Fruit fly (Drosophila melanogaster) whole organism, embryonic: Measurements from ENCODE around the gene CG13949.

Source experiments
- BtbVII ChIP-seq: fragments of 200-800 bp; sonication (Bioruptor generic); optimal IDR thresholded peaks from 3 replicates; lab custom pipeline; 2017; ENCODE audit warnings: missing biosample characterization, mild to moderate bottlenecking, missing genetic modification characterization
- CG10462 ChIP-seq: fragments of 200-800 bp; sonication (Bioruptor generic); optimal IDR thresholded peaks from 2 replicates; lab custom pipeline; 2016; ENCODE audit warnings: missing biosample characterization, missing genetic modification characterization
- CG10654 ChIP-seq: fragments of 200-800 bp; sonication (Bioruptor generic); optimal IDR thresholded peaks from 2 replicates; lab custom pipeline; 2016; ENCODE audit warnings: missing biosample characterization, missing genetic modification characterization
- CG12071 ChIP-seq: fragments of 200-800 bp; sonication (Bioruptor generic); optimal IDR thresholded peaks from 3 replicates; lab custom pipeline; 2018; ENCODE audit warnings: missing biosample characterization, mild to moderate bottlenecking, missing genetic modification characterization
- CG14014 ChIP-seq: fragments of 200-800 bp; sonication (Bioruptor generic); IDR thresholded peaks from 2 replicates; pipeline ENCODE4 v1.3.6; 2022; ENCODE audit warnings: missing biosample characterization, missing genetic modification characterization
- CG14050 ChIP-seq: fragments of 200-800 bp; sonication (Bioruptor generic); IDR thresholded peaks from 3 replicates; pipeline ENCODE4 v1.3.6; 2022; ENCODE audit warnings: missing biosample characterization, missing genetic modification characterization
- CG18476 ChIP-seq: fragments of 200-800 bp; sonication (Bioruptor generic); optimal IDR thresholded peaks from 2 replicates; lab custom pipeline; 2016; ENCODE audit warnings: missing biosample characterization, mild to moderate bottlenecking, missing genetic modification characterization
- CG18599 ChIP-seq: fragments of 200-800 bp; sonication (Bioruptor generic); optimal IDR thresholded peaks from 3 replicates; lab custom pipeline; 2017; ENCODE audit warnings: missing biosample characterization, missing genetic modification characterization, mild to moderate bottlenecking, moderate library complexity, missing genetic modification reagents
- CG3065 ChIP-seq: fragments of 200-800 bp; sonication (Bioruptor generic); optimal IDR thresholded peaks from 2 replicates; lab custom pipeline; 2016; ENCODE audit warnings: missing biosample characterization, missing genetic modification characterization
- CG34376 ChIP-seq: fragments of 200-800 bp; sonication (Bioruptor generic); optimal IDR thresholded peaks from 2 replicates; lab custom pipeline; 2018; ENCODE audit warnings: missing biosample characterization, mild to moderate bottlenecking, missing genetic modification characterization
- CG3726 ChIP-seq: fragments of 200-800 bp; sonication (Bioruptor generic); IDR thresholded peaks from 3 replicates; pipeline ENCODE4, ENCODE4 v1.3.6; 2022; ENCODE audit warnings: missing biosample characterization, missing genetic modification characterization
- CG4282 ChIP-seq: fragments of 200-800 bp; sonication (Bioruptor generic); optimal IDR thresholded peaks from 2 replicates; lab custom pipeline; 2016; ENCODE audit warnings: missing biosample characterization, missing genetic modification characterization
- CG5180 ChIP-seq: fragments of 200-800 bp; sonication (Bioruptor generic); optimal IDR thresholded peaks from 3 replicates; lab custom pipeline; 2017; ENCODE audit warnings: missing biosample characterization, missing genetic modification characterization, mild to moderate bottlenecking, moderate library complexity, missing genetic modification reagents
- CG6791 ChIP-seq: fragments of 200-800 bp; sonication (Bioruptor generic); IDR thresholded peaks from 3 replicates; pipeline ENCODE4 v1.3.6; 2022; ENCODE audit warnings: missing biosample characterization, missing genetic modification characterization; ENCODE audit not compliant: partially characterized antibody
- CG7372 ChIP-seq: fragments of 200-800 bp; sonication (Bioruptor generic); IDR thresholded peaks from 2 replicates; pipeline ENCODE4 v1.3.6; 2022; ENCODE audit warnings: missing biosample characterization, missing genetic modification characterization
- CG9727 ChIP-seq: fragments of 200-800 bp; sonication (Bioruptor generic); optimal IDR thresholded peaks from 3 replicates; lab custom pipeline; 2017; ENCODE audit warnings: missing biosample characterization, mild to moderate bottlenecking, missing genetic modification characterization
- CG9876 ChIP-seq: fragments of 200-800 bp; sonication (Bioruptor generic); optimal IDR thresholded peaks from 2 replicates; lab custom pipeline; 2016; ENCODE audit warnings: missing biosample characterization, missing genetic modification characterization
- CG9932 ChIP-seq: fragments of 200-800 bp; sonication (Bioruptor generic); IDR thresholded peaks from 2 replicates; pipeline ENCODE4 v1.3.6; 2022; ENCODE audit warnings: missing biosample characterization, missing genetic modification characterization
- Dek ChIP-seq: fragments of 200-800 bp; sonication (Bioruptor generic); optimal IDR thresholded peaks from 3 replicates; lab custom pipeline; 2019; ENCODE audit warnings: missing biosample characterization, mild to moderate bottlenecking, missing genetic modification characterization, moderate library complexity
- E2f2 ChIP-seq: fragments of 200-800 bp; sonication (Bioruptor generic); IDR thresholded peaks from 2 replicates; pipeline ENCODE4 v1.3.6; 2022; ENCODE audit warnings: missing biosample characterization, missing genetic modification characterization
- Jarid2 ChIP-seq: fragments of 200-800 bp; sonication (Bioruptor generic); optimal IDR thresholded peaks from 3 replicates; lab custom pipeline; 2017; ENCODE audit warnings: mild to moderate bottlenecking, missing biosample characterization, missing genetic modification reagents, missing genetic modification characterization
- Meics ChIP-seq: fragments of 200-800 bp; sonication (Bioruptor generic); optimal IDR thresholded peaks from 2 replicates; lab custom pipeline; 2017; ENCODE audit warnings: missing biosample characterization, mild to moderate bottlenecking, missing genetic modification characterization
- NK7.1 ChIP-seq: fragments of 200-800 bp; sonication (Bioruptor generic); optimal IDR thresholded peaks from 3 replicates; lab custom pipeline; 2016; ENCODE audit warnings: missing biosample characterization, missing genetic modification characterization
- Nf-YC ChIP-seq: fragments of 200-800 bp; optimal IDR thresholded peaks from 3 replicates; lab custom pipeline; 2019; ENCODE audit warnings: missing biosample characterization, mild to moderate bottlenecking, missing genetic modification characterization, moderate library complexity
- Pdp1 ChIP-seq, 2 experiments: fragments of 200-800 bp; sonication (Bioruptor generic); optimal IDR thresholded peaks; 3 replicates each; lab custom pipeline; 2016; ENCODE audit warnings: missing biosample characterization in 2 of 2, missing genetic modification characterization in 2 of 2, mild to moderate bottlenecking in 1 of 2, moderate library complexity in 1 of 2
- Ravus ChIP-seq: fragments of 200-800 bp; sonication (Bioruptor generic); IDR thresholded peaks from 2 replicates; pipeline ENCODE4 v1.3.6; 2022; ENCODE audit warnings: missing biosample characterization, missing genetic modification characterization
- Scr ChIP-seq: fragments of 200-800 bp; sonication (Bioruptor generic); IDR thresholded peaks from 2 replicates; pipeline ENCODE4 v1.3.6; 2022; ENCODE audit warnings: missing biosample characterization, missing genetic modification characterization; ENCODE audit not compliant: partially characterized antibody
- Sry-δ ChIP-seq: fragments of 200-800 bp; sonication (Bioruptor generic); optimal IDR thresholded peaks from 2 replicates; lab custom pipeline; 2016; ENCODE audit warnings: missing biosample characterization, missing genetic modification characterization
- Taf1 ChIP-seq: fragments of 200-800 bp; sonication (Bioruptor generic); IDR thresholded peaks from 2 replicates; pipeline ENCODE4 v1.3.6; 2022; ENCODE audit warnings: missing biosample characterization, missing genetic modification characterization
- ac ChIP-seq: fragments of 200-800 bp; sonication (Bioruptor generic); optimal IDR thresholded peaks from 3 replicates; lab custom pipeline; 2017; ENCODE audit warnings: missing biosample characterization, mild to moderate bottlenecking, missing genetic modification characterization
- amos ChIP-seq: fragments of 200-800 bp; sonication (Bioruptor generic); IDR thresholded peaks from 2 replicates; pipeline ENCODE4 v1.3.6; 2022; ENCODE audit warnings: missing biosample characterization, missing genetic modification characterization; ENCODE audit not compliant: partially characterized antibody
- dimm ChIP-seq: fragments of 200-800 bp; sonication (Bioruptor generic); IDR thresholded peaks from 2 replicates; pipeline ENCODE4 v1.3.6; 2022; ENCODE audit warnings: missing biosample characterization, missing genetic modification characterization
- dysf ChIP-seq: fragments of 200-800 bp; sonication (Bioruptor generic); IDR thresholded peaks from 3 replicates; pipeline ENCODE4 v1.3.6; 2022; ENCODE audit warnings: missing biosample characterization, missing genetic modification characterization
- exex ChIP-seq: fragments of 200-800 bp; sonication (Bioruptor generic); optimal IDR thresholded peaks from 4 replicates; lab custom pipeline; 2018; ENCODE audit warnings: missing biosample characterization, mild to moderate bottlenecking, missing genetic modification characterization, moderate library complexity
- fd96Cb ChIP-seq: fragments of 200-800 bp; sonication (Bioruptor generic); optimal IDR thresholded peaks from 2 replicates; lab custom pipeline; 2018; ENCODE audit warnings: missing biosample characterization, mild to moderate bottlenecking, missing genetic modification characterization, moderate library complexity
- insv ChIP-seq, 2 experiments: fragments of 200-800 bp; sonication (Bioruptor generic); optimal IDR thresholded peaks; 3 replicates each; lab custom pipeline; 2016 to 2018; ENCODE audit warnings: missing biosample characterization in 2 of 2, missing genetic modification characterization in 2 of 2
- kah ChIP-seq: fragments of 200-800 bp; sonication (Bioruptor generic); optimal IDR thresholded peaks from 2 replicates; lab custom pipeline; 2018; ENCODE audit warnings: missing biosample characterization, mild to moderate bottlenecking, missing genetic modification characterization
- kni ChIP-seq: fragments of 200-800 bp; sonication (Bioruptor generic); optimal IDR thresholded peaks from 3 replicates; lab custom pipeline; 2017; ENCODE audit warnings: mild to moderate bottlenecking, missing biosample characterization, missing genetic modification reagents, missing genetic modification characterization
- lilli ChIP-seq: fragments of 200-800 bp; sonication (Bioruptor generic); optimal IDR thresholded peaks from 3 replicates; lab custom pipeline; 2016; ENCODE audit warnings: missing biosample characterization, missing genetic modification characterization
- nmo ChIP-seq: fragments of 200-800 bp; sonication (Bioruptor generic); optimal IDR thresholded peaks from 2 replicates; lab custom pipeline; 2018; ENCODE audit warnings: missing biosample characterization, mild to moderate bottlenecking, missing genetic modification characterization, moderate library complexity
- nom ChIP-seq: fragments of 200-800 bp; sonication (Bioruptor generic); optimal IDR thresholded peaks from 2 replicates; lab custom pipeline; 2017; ENCODE audit warnings: missing biosample characterization, missing genetic modification characterization, mild to moderate bottlenecking, moderate library complexity, missing genetic modification reagents
- otp ChIP-seq: fragments of 200-800 bp; sonication (Bioruptor generic); IDR thresholded peaks from 3 replicates; pipeline ENCODE4, ENCODE4 v1.3.6; 2022; ENCODE audit warnings: missing biosample characterization, missing genetic modification characterization
- pan ChIP-seq, 4 experiments: fragments of >200 bp in 3 of 4; fragments of 200-800 bp in 1 of 4; sonication (Bioruptor generic) in 1 of 4; optimal IDR thresholded peaks in 3 of 4; IDR thresholded peaks in 1 of 4; 2 replicates each; pipeline versions ENCODE4 v1.3.6 to Lab custom; 2017 to 2022; ENCODE audit warnings: missing biosample characterization in 2 of 4, missing genetic modification characterization in 2 of 4, mixed read lengths in 1 of 4
- scrt ChIP-seq: fragments of 200-800 bp; sonication (Bioruptor generic); optimal IDR thresholded peaks from 2 replicates; lab custom pipeline; 2018; ENCODE audit warnings: missing biosample characterization, mild to moderate bottlenecking, missing genetic modification characterization, moderate library complexity
- sens ChIP-seq: fragments of 200-800 bp; sonication (Bioruptor generic); peaks from one replicate; lab custom pipeline; 2016; ENCODE audit warnings: missing biosample characterization, missing genetic modification characterization
- sim ChIP-seq: fragments of 200-800 bp; sonication (Bioruptor generic); IDR thresholded peaks from 2 replicates; pipeline ENCODE4 v1.3.6; 2022; ENCODE audit warnings: missing biosample characterization, missing genetic modification characterization
- slbo ChIP-seq: fragments of 200-800 bp; sonication (Bioruptor generic); IDR thresholded peaks from 2 replicates; pipeline ENCODE4 v1.3.6; 2022; ENCODE audit warnings: missing biosample characterization, missing genetic modification characterization
- zf30C ChIP-seq: fragments of 200-800 bp; sonication (Bioruptor generic); optimal IDR thresholded peaks from 3 replicates; lab custom pipeline; 2018; ENCODE audit warnings: missing biosample characterization, mild to moderate bottlenecking, missing genetic modification characterization

CG13949 gene

dm6 chr2L:867899-868605 lies 12.9 kb downstream of the CG13949 start, which contains the start of gene aru (continued):
- TF ChIP-seq CG14014 (GFP tag; lab: Robert Waterston, UW) = peak; percentile 16; the same call in 1 of the 2 replicates
- no peak for TF ChIP-seq Taf1 (GFP tag; lab: Robert Waterston, UW)
- TF ChIP-seq CG7372 (GFP tag; lab: Robert Waterston, UW) = no peak
- TF ChIP-seq zf30C (GFP tag; lab: Kevin White, UChicago) = no peak
- TF ChIP-seq Pdp1 (GFP tag; optimal IDR thresholded peaks at IDR 0.05; lab: Kevin White, UChicago) = peak in 1 of 2 experiments; percentile 23
- TF ChIP-seq CG18476 (GFP tag; lab: Kevin White, UChicago) = no peak
- TF ChIP-seq exex (tag; lab: Kevin White, UChicago) = no peak
- no peak for TF ChIP-seq CG14050 (GFP tag; lab: Robert Waterston, UW)
- TF ChIP-seq NK7.1 = no peak
- peak; percentile 23 for TF ChIP-seq fd96Cb (tag; lab: Kevin White, UChicago)
- TF ChIP-seq sim (GFP tag; lab: Robert Waterston, UW) = no peak
- TF ChIP-seq E2f2 (GFP tag; lab: Robert Waterston, UW) = peak; percentile 29; the same call in 1 of the 2 replicates
- TF ChIP-seq CG5180 (GFP tag; lab: Kevin White, UChicago) = peak; percentile 26
- no peak for TF ChIP-seq CG3065 (GFP tag; lab: Kevin White, UChicago)
- no peak for TF ChIP-seq Sry-δ (GFP tag; lab: Kevin White, UChicago)
- no peak for TF ChIP-seq slbo (GFP tag; lab: Robert Waterston, UW)
- TF ChIP-seq CG9876 = no peak
- TF ChIP-seq CG10654 (GFP tag; lab: Kevin White, UChicago) = peak; percentile 14
- TF ChIP-seq CG4282 (GFP tag; lab: Kevin White, UChicago) = no peak
- TF ChIP-seq kah (GFP tag; lab: Kevin White, UChicago) = peak; percentile 83
- TF ChIP-seq scrt (GFP tag; lab: Kevin White, UChicago) = peak; percentile 63
- no peak for TF ChIP-seq dimm (GFP tag; lab: Robert Waterston, UW)
- TF ChIP-seq Nf-YC (tag; lab: Kevin White, UChicago) = peak; percentile 27
- TF ChIP-seq nom (GFP tag; lab: Kevin White, UChicago) = peak; percentile 64
- peak in 1 of 2 experiments; percentile 4 for TF ChIP-seq insv (GFP tag; optimal IDR thresholded peaks at IDR 0.05; lab: Kevin White, UChicago)
- no peak for TF ChIP-seq nmo (GFP tag; lab: Kevin White, UChicago)
- peak; percentile 14 for TF ChIP-seq CG9727 (GFP tag; lab: Kevin White, UChicago)
- TF ChIP-seq CG12071 (GFP tag; lab: Kevin White, UChicago) = peak; percentile 0
- no peak for TF ChIP-seq CG9932 (GFP tag; lab: Robert Waterston, UW)
- TF ChIP-seq CG18599 (GFP tag; lab: Kevin White, UChicago) = peak; percentile 17
- TF ChIP-seq CG6791 (GFP tag; lab: Robert Waterston, UW) = no peak
- TF ChIP-seq Jarid2 = peak; percentile 68
- 0 out of 3 replicates have a peak, but pooled peaks have one; percentile 16 for TF ChIP-seq otp
- TF ChIP-seq Dek = no peak
- TF ChIP-seq Meics (GFP tag; lab: Kevin White, UChicago) = peak; percentile 39
- TF ChIP-seq sens (GFP tag; lab: Kevin White, UChicago) = peak; percentile 70
- no peak for TF ChIP-seq amos (GFP tag; lab: Robert Waterston, UW)
- peak; percentile 25; the same call in 1 of the 2 replicates for TF ChIP-seq Scr (GFP tag; lab: Robert Waterston, UW)
- no peak for TF ChIP-seq CG10462
- no peak for TF ChIP-seq pan (optimal IDR thresholded peaks at IDR 0.05; lab: Kevin White, UChicago)
- no peak for TF ChIP-seq pan (GFP tag; optimal IDR thresholded peaks at IDR 0.05 in 1 of 2, IDR thresholded peaks at IDR 0.05 in 1 of 2)
- peak; percentile 62 for TF ChIP-seq BtbVII
- TF ChIP-seq ac (GFP tag; lab: Kevin White, UChicago) = peak; percentile 3
- TF ChIP-seq CG3726 (GFP tag; lab: Robert Waterston, UW) = no peak
- peak; percentile 37 for TF ChIP-seq CG34376
- peak; percentile 12; the same call in 1 of the 3 replicates for TF ChIP-seq dysf (GFP tag; lab: Robert Waterston, UW)
- TF ChIP-seq Ravus (GFP tag; lab: Robert Waterston, UW) = no peak
- no peak for TF ChIP-seq kni
- no peak for TF ChIP-seq lilli
